Worm (Caenorhabditis elegans): ENCODE measurements around the gene garr-1.

DNA sequence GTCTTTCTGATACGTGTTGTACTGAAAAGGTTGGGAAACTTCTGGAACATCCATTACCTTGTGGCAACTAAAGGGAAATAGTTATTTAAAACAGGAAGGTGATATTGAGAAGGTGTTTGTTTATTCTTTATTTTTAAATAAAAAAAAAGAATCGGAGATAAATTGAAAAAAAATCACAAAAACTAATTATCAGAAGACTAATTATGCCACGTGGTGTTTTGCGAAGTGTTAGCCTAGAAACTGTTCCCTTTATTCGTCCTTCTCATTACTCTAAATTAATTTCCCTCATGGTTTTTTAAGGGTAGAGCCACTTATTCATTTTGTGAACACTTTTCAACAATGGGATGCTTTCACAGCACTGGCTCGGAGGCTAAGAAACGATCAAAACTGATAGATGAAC lies 24.6 kb upstream of the garr-1 start, which contains the start of gene gpa-4:
- TF ChIP-seq lsy-2 (tag; optimal IDR thresholded peaks at IDR 0.05), result no peak
- no peak for TF ChIP-seq ama-1 (optimal IDR thresholded peaks at IDR 0.05)
- TF ChIP-seq ceh-82 (tag; optimal IDR thresholded peaks at IDR 0.05), result no peak
